Fruit fly (Drosophila melanogaster): ENCODE measurements around the gene Act5C.

- TF ChIP-seq tgo (GFP tag; IDR thresholded peaks at IDR 0.05) (peak; percentile 47; the same call in 2 of the 3 replicates), CG3838 (GFP tag; optimal IDR thresholded peaks at IDR 0.05) (no peak), Sin3A (optimal IDR thresholded peaks at IDR 0.05) (no peak), ttk (GFP tag; IDR thresholded peaks at IDR 0.05) (no peak), usp (GFP tag; optimal IDR thresholded peaks at IDR 0.05) (no peak), fd102C (GFP tag; optimal IDR thresholded peaks at IDR 0.05) (peak; percentile 8), peb (GFP tag; IDR thresholded peaks at IDR 0.05) (no peak), CG32532 (GFP tag; IDR thresholded peaks at IDR 0.05) (peak; percentile 73), CG14860 (GFP tag; IDR thresholded peaks at IDR 0.05; ENCODE audit: partially characterized antibody) (no peak), ham (GFP tag; IDR thresholded peaks at IDR 0.05) (no peak)
These were observed 20.3 kb upstream of the Act5C start for dm6 chrX:5880139-5880924.

Data from whole organism, embryonic.